Fruit fly (Drosophila melanogaster) whole organism, prepupa: ENCODE results near the gene Psn.

Experiments used
- Blimp-1 ChIP-seq: fragments of 200-800 bp; sonication (Bioruptor generic); optimal IDR thresholded peaks from 3 replicates; lab custom pipeline; 2017; ENCODE audit warnings: missing biosample characterization, missing genetic modification characterization, mild to moderate bottlenecking, moderate library complexity, missing genetic modification reagents
- CG10631 ChIP-seq: fragments of 200-800 bp; sonication (Bioruptor generic); optimal IDR thresholded peaks from 2 replicates; lab custom pipeline; 2016; ENCODE audit warnings: missing biosample characterization, missing genetic modification characterization
- CG10669 ChIP-seq: fragments of 200-800 bp; sonication (Bioruptor generic); optimal IDR thresholded peaks from 3 replicates; lab custom pipeline; 2018; ENCODE audit warnings: missing biosample characterization, mild to moderate bottlenecking, missing genetic modification characterization, moderate library complexity
- CG11762 ChIP-seq: fragments of 200-800 bp; sonication (Bioruptor generic); optimal IDR thresholded peaks from 3 replicates; lab custom pipeline; 2016; ENCODE audit warnings: missing biosample characterization, missing genetic modification characterization; ENCODE audit not compliant: insufficient read depth
- CG11902 ChIP-seq: fragments of 200-800 bp; sonication (Bioruptor generic); optimal IDR thresholded peaks from 3 replicates; lab custom pipeline; 2016; ENCODE audit warnings: missing biosample characterization, missing genetic modification characterization
- CG3032 ChIP-seq: fragments of 200-800 bp; optimal IDR thresholded peaks from 2 replicates; lab custom pipeline; 2019; ENCODE audit warnings: missing biosample characterization, mild to moderate bottlenecking, missing genetic modification characterization, moderate library complexity
- CG31627 ChIP-seq: fragments of 200-800 bp; sonication (Bioruptor generic); optimal IDR thresholded peaks from 3 replicates; lab custom pipeline; 2016; ENCODE audit warnings: missing biosample characterization, missing genetic modification characterization
- CG3919 ChIP-seq: fragments of 200-800 bp; sonication (Bioruptor generic); optimal IDR thresholded peaks from 3 replicates; lab custom pipeline; 2016; ENCODE audit warnings: missing biosample characterization, missing genetic modification characterization
- CG4318 ChIP-seq: fragments of 200-800 bp; sonication (Bioruptor generic); optimal IDR thresholded peaks from 3 replicates; lab custom pipeline; 2017; ENCODE audit warnings: missing biosample characterization, mild to moderate bottlenecking, missing genetic modification characterization
- CG6276 ChIP-seq: fragments of 200-800 bp; sonication (Bioruptor generic); optimal IDR thresholded peaks from 2 replicates; lab custom pipeline; 2017; ENCODE audit warnings: missing biosample characterization, mild to moderate bottlenecking, missing genetic modification characterization
- CG6808 ChIP-seq: fragments of 200-800 bp; sonication (Bioruptor generic); optimal IDR thresholded peaks from 3 replicates; lab custom pipeline; 2017; ENCODE audit warnings: missing biosample characterization, missing genetic modification characterization, mild to moderate bottlenecking, moderate library complexity, missing genetic modification reagents
- CG7368 ChIP-seq: fragments of 200-800 bp; sonication (Bioruptor generic); optimal IDR thresholded peaks from 3 replicates; lab custom pipeline; 2016; ENCODE audit warnings: missing biosample characterization, missing genetic modification characterization
- CG8119 ChIP-seq: fragments of 200-800 bp; sonication (Bioruptor generic); IDR thresholded peaks from 3 replicates; pipeline ENCODE4 v1.3.6; 2022; ENCODE audit warnings: missing biosample characterization, missing genetic modification characterization
- CG8319 ChIP-seq: fragments of 200-800 bp; sonication (Bioruptor generic); optimal IDR thresholded peaks from 3 replicates; lab custom pipeline; 2016; ENCODE audit warnings: missing biosample characterization, missing genetic modification characterization
- CG8632 ChIP-seq: fragments of 200-800 bp; sonication (Bioruptor generic); optimal IDR thresholded peaks from 3 replicates; lab custom pipeline; 2016; ENCODE audit warnings: missing biosample characterization, missing genetic modification characterization
- CG9139 ChIP-seq: fragments of 200-800 bp; sonication (Bioruptor generic); optimal IDR thresholded peaks from 3 replicates; lab custom pipeline; 2017; ENCODE audit warnings: missing biosample characterization, mild to moderate bottlenecking, missing genetic modification characterization
- Eip75B ChIP-seq: fragments of 200-800 bp; sonication (Bioruptor generic); optimal IDR thresholded peaks from 3 replicates; lab custom pipeline; 2016; ENCODE audit warnings: missing biosample characterization, missing genetic modification characterization
- Eip93F ChIP-seq: fragments of 200-800 bp; sonication (Bioruptor generic); optimal IDR thresholded peaks from 2 replicates; lab custom pipeline; 2016; ENCODE audit warnings: missing biosample characterization, mild to moderate bottlenecking, missing genetic modification characterization
- Ets21C ChIP-seq: fragments of 200-800 bp; sonication (Bioruptor generic); optimal IDR thresholded peaks from 3 replicates; lab custom pipeline; 2016; ENCODE audit warnings: missing biosample characterization, missing genetic modification characterization
- Ets96B ChIP-seq: fragments of 200-800 bp; optimal IDR thresholded peaks from 2 replicates; lab custom pipeline; 2019; ENCODE audit warnings: missing biosample characterization, mild to moderate bottlenecking, missing genetic modification characterization, moderate library complexity
- Hr38 ChIP-seq: sonication (Bioruptor generic); optimal IDR thresholded peaks from 2 replicates; lab custom pipeline; 2016; ENCODE audit warnings: missing biosample characterization, missing genetic modification characterization
- Hr39 ChIP-seq: fragments of 200-800 bp; sonication (Bioruptor generic); optimal IDR thresholded peaks from 2 replicates; lab custom pipeline; 2016; ENCODE audit warnings: missing biosample characterization, missing genetic modification characterization
- Hr4 ChIP-seq: fragments of 200-800 bp; sonication (Bioruptor generic); optimal IDR thresholded peaks from 3 replicates; lab custom pipeline; 2016; ENCODE audit warnings: missing biosample characterization, missing genetic modification characterization
- Lpt ChIP-seq: fragments of 200-800 bp; sonication (Bioruptor generic); optimal IDR thresholded peaks from 3 replicates; lab custom pipeline; 2016; ENCODE audit warnings: missing biosample characterization, missing genetic modification characterization
- OdsH ChIP-seq: fragments of 200-800 bp; sonication (Bioruptor generic); optimal IDR thresholded peaks from 3 replicates; lab custom pipeline; 2016; ENCODE audit warnings: missing biosample characterization, missing genetic modification characterization
- Smox ChIP-seq: fragments of 200-800 bp; sonication (Bioruptor generic); optimal IDR thresholded peaks from 3 replicates; lab custom pipeline; 2016; ENCODE audit warnings: missing biosample characterization, missing genetic modification characterization
- Sox102F ChIP-seq: fragments of 200-800 bp; sonication (Bioruptor generic); optimal IDR thresholded peaks from 2 replicates; lab custom pipeline; 2016; ENCODE audit warnings: missing biosample characterization, mild to moderate bottlenecking, missing genetic modification characterization
- Sox14 ChIP-seq: fragments of 200-800 bp; sonication (Bioruptor generic); optimal IDR thresholded peaks from 3 replicates; lab custom pipeline; 2016; ENCODE audit warnings: missing biosample characterization, missing genetic modification characterization
- Sox15 ChIP-seq: fragments of 200-800 bp; sonication (Bioruptor generic); optimal IDR thresholded peaks from 3 replicates; lab custom pipeline; 2016; ENCODE audit warnings: missing biosample characterization, missing genetic modification characterization
- acj6 ChIP-seq: fragments of 200-800 bp; sonication (Bioruptor generic); optimal IDR thresholded peaks from 3 replicates; lab custom pipeline; 2016; ENCODE audit warnings: missing biosample characterization, missing genetic modification characterization
- cyc ChIP-seq: fragments of 200-800 bp; sonication (Bioruptor generic); optimal IDR thresholded peaks from 3 replicates; lab custom pipeline; 2016; ENCODE audit warnings: missing biosample characterization, missing genetic modification characterization
- dac ChIP-seq: fragments of 200-800 bp; sonication (Bioruptor generic); optimal IDR thresholded peaks from 2 replicates; lab custom pipeline; 2017; ENCODE audit warnings: missing biosample characterization, mild to moderate bottlenecking, missing genetic modification characterization
- dsx ChIP-seq: fragments of 200-800 bp; optimal IDR thresholded peaks from 3 replicates; lab custom pipeline; 2019; ENCODE audit warnings: missing biosample characterization, mild to moderate bottlenecking, missing genetic modification characterization, moderate library complexity; ENCODE audit not compliant: poor library complexity, severe bottlenecking
- eg ChIP-seq: fragments of 200-800 bp; sonication (Bioruptor generic); IDR thresholded peaks from 3 replicates; pipeline ENCODE4 v1.3.6; 2022; ENCODE audit warnings: missing biosample characterization, missing genetic modification characterization
- fd59A ChIP-seq: fragments of 200-800 bp; sonication (Bioruptor generic); optimal IDR thresholded peaks from 2 replicates; lab custom pipeline; 2017; ENCODE audit warnings: missing biosample characterization, mild to moderate bottlenecking, missing genetic modification characterization, missing genetic modification reagents
- fd85E ChIP-seq: fragments of 200-800 bp; sonication (Bioruptor generic); optimal IDR thresholded peaks from 3 replicates; lab custom pipeline; 2016; ENCODE audit warnings: missing biosample characterization, missing genetic modification characterization
- fkh ChIP-seq: fragments of 200-800 bp; sonication (Bioruptor generic); optimal IDR thresholded peaks from 3 replicates; lab custom pipeline; 2017; ENCODE audit warnings: missing biosample characterization, mild to moderate bottlenecking, missing genetic modification characterization, moderate library complexity
- lz ChIP-seq: fragments of 200-800 bp; sonication (Bioruptor generic); optimal IDR thresholded peaks from 3 replicates; lab custom pipeline; 2016; ENCODE audit warnings: missing biosample characterization, missing genetic modification characterization
- net ChIP-seq: fragments of 200-800 bp; sonication (Bioruptor generic); optimal IDR thresholded peaks from 3 replicates; lab custom pipeline; 2016; ENCODE audit warnings: missing biosample characterization, missing genetic modification characterization
- pdm3 ChIP-seq: fragments of 200-800 bp; sonication (Bioruptor generic); optimal IDR thresholded peaks from 3 replicates; lab custom pipeline; 2016; ENCODE audit warnings: missing biosample characterization, missing genetic modification characterization
- spab ChIP-seq: fragments of 200-800 bp; sonication (Bioruptor generic); optimal IDR thresholded peaks from 2 replicates; lab custom pipeline; 2017; ENCODE audit warnings: missing biosample characterization, mild to moderate bottlenecking, missing genetic modification characterization, missing genetic modification reagents
- ss ChIP-seq, 2 experiments: fragments of 200-800 bp; sonication (Bioruptor generic); optimal IDR thresholded peaks; 2 replicates in 1 of 2; 3 replicates in 1 of 2; lab custom pipeline; 2017 to 2018; ENCODE audit warnings: mild to moderate bottlenecking in 2 of 2, missing biosample characterization in 2 of 2, missing genetic modification characterization in 2 of 2, moderate library complexity in 1 of 2
- topi ChIP-seq: fragments of 200-800 bp; sonication (Bioruptor generic); optimal IDR thresholded peaks from 3 replicates; lab custom pipeline; 2016; ENCODE audit warnings: missing biosample characterization, missing genetic modification characterization
- vri ChIP-seq: fragments of 200-800 bp; sonication (Bioruptor generic); optimal IDR thresholded peaks from 3 replicates; lab custom pipeline; 2016; ENCODE audit warnings: missing biosample characterization, mild to moderate bottlenecking, missing genetic modification characterization

Psn gene

dm6 chr3L:20402665-20403492 is 29.4 kb upstream of the Psn start (continued):
- TF ChIP-seq Ets96B (tag; lab: Kevin White, UChicago) (peak; percentile 83), CG10669 (GFP tag; lab: Kevin White, UChicago) (peak; percentile 77), Sox15 (GFP tag; lab: Kevin White, UChicago) (peak; percentile 24), CG9139 (peak; percentile 73), fd85E (GFP tag; lab: Kevin White, UChicago) (no peak), CG3032 (tag; lab: Kevin White, UChicago) (peak; percentile 85), CG11902 (GFP tag; lab: Kevin White, UChicago) (peak; percentile 62), vri (GFP tag; lab: Kevin White, UChicago) (peak; percentile 49), CG11762 (GFP tag; lab: Kevin White, UChicago) (peak; percentile 46), CG8119 (no peak), Smox (GFP tag; lab: Kevin White, UChicago) (peak; percentile 72), CG6808 (peak; percentile 76), Eip93F (GFP tag; lab: Kevin White, UChicago) (peak; percentile 23), Sox14 (GFP tag; lab: Kevin White, UChicago) (peak; percentile 56), lz (peak; percentile 68)

DNA sequence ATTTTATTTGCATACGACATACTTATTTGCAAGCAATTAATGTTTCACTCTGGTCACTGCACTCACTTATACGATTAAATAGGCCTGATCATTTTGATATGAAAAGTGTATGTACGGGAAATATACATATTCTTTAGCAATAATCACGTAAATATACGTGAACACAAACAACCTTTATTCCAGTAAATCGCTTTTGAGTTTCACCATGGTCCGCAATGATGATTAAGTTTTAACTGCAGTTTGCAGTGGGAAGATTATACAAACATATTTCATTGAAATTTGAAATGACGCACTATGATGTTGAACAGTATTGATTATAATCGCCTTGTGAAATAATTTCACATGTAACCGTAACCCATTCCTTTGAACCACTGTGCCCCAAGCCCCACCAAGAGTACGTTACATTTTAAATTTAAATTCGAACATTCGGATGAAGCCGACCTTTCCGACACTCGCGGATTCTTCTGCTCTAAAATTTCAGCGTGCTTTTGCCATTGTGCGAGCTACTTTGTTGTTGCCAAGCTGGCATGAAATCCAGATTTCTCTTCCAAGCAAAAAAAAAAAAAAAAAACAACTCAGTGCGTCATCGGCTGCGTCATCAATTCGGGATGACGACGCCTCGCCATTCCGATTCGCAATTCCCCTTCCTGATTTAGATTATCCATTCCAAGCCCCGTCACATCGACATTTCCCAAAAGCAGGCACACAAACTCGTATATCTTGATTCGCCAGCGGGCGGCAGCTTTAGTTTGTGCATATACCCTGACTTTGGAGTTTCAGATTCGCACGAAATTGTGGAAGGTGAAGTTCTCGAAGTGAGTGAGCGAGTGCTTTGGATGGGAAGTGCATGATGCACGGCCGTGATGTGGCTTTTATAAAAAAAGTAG is 28.5 kb upstream of the Psn start:
- peak; percentile 5 for TF ChIP-seq CG6276 (GFP tag; lab: Kevin White, UChicago)
- no peak for TF ChIP-seq fkh (GFP tag; lab: Kevin White, UChicago)
- peak; percentile 63 for TF ChIP-seq CG10669 (GFP tag; lab: Kevin White, UChicago)
- TF ChIP-seq spab (GFP tag; lab: Kevin White, UChicago), result peak; percentile 62
- peak; percentile 56 to 79 for TF ChIP-seq ss (GFP tag; optimal IDR thresholded peaks at IDR 0.05; lab: Kevin White, UChicago)
- TF ChIP-seq CG10631 (GFP tag; lab: Kevin White, UChicago), result peak; percentile 70
- peak; percentile 63 for TF ChIP-seq OdsH (GFP tag; lab: Kevin White, UChicago)
- no peak for TF ChIP-seq Hr38 (GFP tag; lab: Kevin White, UChicago)
- peak; percentile 49 for TF ChIP-seq pdm3
- 0 out of 3 replicates have a peak, but pooled peaks have one; percentile 5 for TF ChIP-seq eg
- peak; percentile 80 for TF ChIP-seq CG6808
- peak; percentile 35 for TF ChIP-seq CG3919 (GFP tag; lab: Kevin White, UChicago)
- peak; percentile 74 for TF ChIP-seq fd59A
- TF ChIP-seq Hr39 (GFP tag; lab: Kevin White, UChicago), result peak; percentile 81
- TF ChIP-seq Smox (GFP tag; lab: Kevin White, UChicago), result peak; percentile 58
- TF ChIP-seq Eip75B (GFP tag; lab: Kevin White, UChicago), result peak; percentile 69
- no peak for TF ChIP-seq CG7368 (GFP tag; lab: Kevin White, UChicago)
- TF ChIP-seq CG31627, result peak; percentile 83
- TF ChIP-seq net, result peak; percentile 41
- peak; percentile 75 for TF ChIP-seq Sox15 (GFP tag; lab: Kevin White, UChicago)
- TF ChIP-seq Ets21C (GFP tag; lab: Kevin White, UChicago), result peak; percentile 74
- peak; percentile 75 for TF ChIP-seq lz
- peak; percentile 30 for TF ChIP-seq CG4318 (GFP tag; lab: Kevin White, UChicago)
- peak; percentile 0 for TF ChIP-seq CG9139
- peak; percentile 62 for TF ChIP-seq Blimp-1 (GFP tag; lab: Kevin White, UChicago)
- peak; percentile 88 for TF ChIP-seq topi (GFP tag; lab: Kevin White, UChicago)
- peak; percentile 97 for TF ChIP-seq dsx (GFP tag; lab: Kevin White, UChicago)
- peak; percentile 52 for TF ChIP-seq cyc (GFP tag; lab: Kevin White, UChicago)
- TF ChIP-seq vri (GFP tag; lab: Kevin White, UChicago), result no peak
- TF ChIP-seq dac (GFP tag; lab: Kevin White, UChicago), result no peak
- TF ChIP-seq Lpt (GFP tag; lab: Kevin White, UChicago), result no peak
- TF ChIP-seq Hr4 (GFP tag; lab: Kevin White, UChicago), result peak; percentile 40
- TF ChIP-seq CG8632 (GFP tag; lab: Kevin White, UChicago), result peak; percentile 59
- peak; percentile 57 for TF ChIP-seq acj6 (GFP tag; lab: Kevin White, UChicago)
- TF ChIP-seq CG8319 (GFP tag; lab: Kevin White, UChicago), result peak; percentile 33
- TF ChIP-seq Sox102F (GFP tag; lab: Kevin White, UChicago), result peak; percentile 51
- peak; percentile 37 for TF ChIP-seq Eip93F (GFP tag; lab: Kevin White, UChicago)
- TF ChIP-seq CG3032 (tag; lab: Kevin White, UChicago), result peak; percentile 67
